Worm (Caenorhabditis elegans) whole organism, L2 larva: ENCODE data around the gene W08E12.2.

Source experiments
- C34F6.9 ChIP-seq: fragments of 150-350 bp; optimal IDR thresholded peaks from 2 replicates; lab custom pipeline; 2014; ENCODE audit warnings: missing biosample characterization, missing genetic modification characterization
- F13H6.1 ChIP-seq: sonication (generic microtip); optimal IDR thresholded peaks from 2 replicates; lab custom pipeline; 2016; ENCODE audit warnings: missing genetic modification characterization, missing compliant biosample characterization
- R02D3.7 ChIP-seq: fragments of 150-350 bp; optimal IDR thresholded peaks from 2 replicates; lab custom pipeline; 2014; ENCODE audit warnings: missing biosample characterization, missing genetic modification characterization
- Y55F3AM.14 ChIP-seq: fragments of 200-800 bp; sonication (Bioruptor generic); optimal IDR thresholded peaks from 2 replicates; lab custom pipeline; 2018; ENCODE audit warnings: mild to moderate bottlenecking, missing genetic modification characterization, missing compliant biosample characterization
- ZK546.5 ChIP-seq: sonication (generic microtip); optimal IDR thresholded peaks from 2 replicates; lab custom pipeline; 2017; ENCODE audit warnings: missing biosample characterization, missing genetic modification characterization
- alr-1 ChIP-seq: fragments of 150-350 bp; optimal IDR thresholded peaks from 2 replicates; lab custom pipeline; 2014; ENCODE audit warnings: missing biosample characterization, missing genetic modification characterization
- aly-2 ChIP-seq: fragments of 150-350 bp; optimal IDR thresholded peaks from 2 replicates; lab custom pipeline; 2014; ENCODE audit warnings: missing biosample characterization, missing genetic modification characterization
- ceh-16 ChIP-seq: fragments of 150-350 bp; optimal IDR thresholded peaks from 2 replicates; lab custom pipeline; 2014; ENCODE audit warnings: missing biosample characterization, missing genetic modification characterization
- crh-2 ChIP-seq: sonication (generic microtip); optimal IDR thresholded peaks from 2 replicates; lab custom pipeline; 2017; ENCODE audit warnings: missing biosample characterization, missing genetic modification characterization
- dmd-4 ChIP-seq: sonication (generic microtip); optimal IDR thresholded peaks from 2 replicates; lab custom pipeline; 2017; ENCODE audit warnings: missing biosample characterization, missing genetic modification characterization
- elt-1 ChIP-seq: fragments of 150-350 bp; optimal IDR thresholded peaks from 2 replicates; lab custom pipeline; 2014; ENCODE audit warnings: missing biosample characterization, missing genetic modification characterization
- fos-1 ChIP-seq: fragments of 150-350 bp; optimal IDR thresholded peaks from 2 replicates; lab custom pipeline; 2014; ENCODE audit warnings: missing biosample characterization, missing genetic modification characterization
- gmeb-1 ChIP-seq: fragments of 150-350 bp; optimal IDR thresholded peaks from 2 replicates; lab custom pipeline; 2014; ENCODE audit warnings: missing biosample characterization, missing genetic modification characterization
- lin-11 ChIP-seq: fragments of 150-350 bp; sonication (generic microtip); optimal IDR thresholded peaks from 2 replicates; lab custom pipeline; 2014; ENCODE audit warnings: missing biosample characterization, missing genetic modification characterization, inconsistent platforms, mixed read lengths
- lin-13 ChIP-seq: fragments of 150-350 bp; optimal IDR thresholded peaks from 2 replicates; lab custom pipeline; 2014; ENCODE audit warnings: missing biosample characterization, missing genetic modification reagents, missing genetic modification characterization
- lin-39 ChIP-seq: fragments of 150-350 bp; optimal IDR thresholded peaks from 2 replicates; lab custom pipeline; 2014; ENCODE audit warnings: missing biosample characterization, missing genetic modification reagents, missing genetic modification characterization
- lsy-2 ChIP-seq, 2 experiments: fragments of 150-350 bp in 1 of 2; sonication (generic microtip) in 1 of 2; optimal IDR thresholded peaks; 2 replicates each; lab custom pipeline; 2014 to 2017; ENCODE audit warnings: missing biosample characterization in 2 of 2, missing genetic modification characterization in 2 of 2
- mab-5 ChIP-seq: fragments of 150-350 bp; optimal IDR thresholded peaks from 2 replicates; lab custom pipeline; 2014; ENCODE audit warnings: missing biosample characterization, missing genetic modification characterization
- mbf-1 ChIP-seq: sonication (generic microtip); optimal IDR thresholded peaks from 2 replicates; lab custom pipeline; 2017; ENCODE audit warnings: missing biosample characterization, missing genetic modification characterization
- nhr-10 ChIP-seq: sonication (generic microtip); optimal IDR thresholded peaks from 2 replicates; lab custom pipeline; 2017; ENCODE audit warnings: missing biosample characterization, missing genetic modification characterization
- nhr-11 ChIP-seq: fragments of 150-350 bp; optimal IDR thresholded peaks from 2 replicates; lab custom pipeline; 2014; ENCODE audit warnings: missing biosample characterization, missing genetic modification characterization
- nhr-129 ChIP-seq: fragments of 150-350 bp; optimal IDR thresholded peaks from 2 replicates; lab custom pipeline; 2014; ENCODE audit warnings: missing biosample characterization, missing genetic modification characterization
- nhr-21 ChIP-seq: fragments of 150-350 bp; optimal IDR thresholded peaks from 2 replicates; lab custom pipeline; 2014; ENCODE audit warnings: missing biosample characterization, missing genetic modification characterization
- nhr-23 ChIP-seq: fragments of 150-350 bp; optimal IDR thresholded peaks from 2 replicates; lab custom pipeline; 2014; ENCODE audit warnings: missing biosample characterization, missing genetic modification reagents, missing genetic modification characterization
- nhr-237 ChIP-seq: fragments of 150-350 bp; optimal IDR thresholded peaks from 2 replicates; lab custom pipeline; 2014; ENCODE audit warnings: missing biosample characterization, missing genetic modification characterization
- nhr-25 ChIP-seq: fragments of 150-350 bp; sonication (generic microtip); optimal IDR thresholded peaks from 3 replicates; lab custom pipeline; 2014; ENCODE audit warnings: missing biosample characterization, missing genetic modification characterization
- peb-1 ChIP-seq: fragments of 150-350 bp; optimal IDR thresholded peaks from 2 replicates; lab custom pipeline; 2014; ENCODE audit warnings: missing biosample characterization, missing genetic modification characterization
- sma-3 ChIP-seq: sonication (generic microtip); optimal IDR thresholded peaks from 2 replicates; lab custom pipeline; 2016; ENCODE audit warnings: missing genetic modification reagents, missing genetic modification characterization, missing compliant biosample characterization
- unc-39 ChIP-seq: fragments of 150-350 bp; optimal IDR thresholded peaks from 2 replicates; lab custom pipeline; 2014; ENCODE audit warnings: missing biosample characterization, missing genetic modification characterization
- unc-55 ChIP-seq: fragments of 150-350 bp; sonication (generic microtip); optimal IDR thresholded peaks from 3 replicates; lab custom pipeline; 2014; ENCODE audit warnings: missing biosample characterization, missing genetic modification reagents, missing genetic modification characterization
- unc-62 ChIP-seq: fragments of 150-350 bp; optimal IDR thresholded peaks from 2 replicates; lab custom pipeline; 2014; ENCODE audit warnings: missing biosample characterization, missing genetic modification reagents, missing genetic modification characterization
- zag-1 ChIP-seq: fragments of 150-350 bp; optimal IDR thresholded peaks from 2 replicates; lab custom pipeline; 2014; ENCODE audit warnings: missing biosample characterization, missing genetic modification characterization
- ztf-1 ChIP-seq: fragments of 200-800 bp; sonication (Bioruptor generic); conservative IDR thresholded peaks from 2 replicates; pipeline ENCODE4 v1.3.6; 2022; ENCODE audit warnings: missing genetic modification characterization, missing compliant biosample characterization

W08E12.2 gene

ce11 chrIV:3305575-3305974 is at the start of gene W08E12.2:
Gene W08E12.2 (plus strand): TSS chrIV:3305875.
- TF ChIP-seq mbf-1 (tag; lab: Kevin White, UChicago) (no peak), nhr-11 (no peak), elt-1 (tag; lab: Kevin White, UChicago) (no peak), dmd-4 (tag; lab: Kevin White, UChicago) (no peak), F13H6.1 (tag; lab: Kevin White, UChicago) (no peak), unc-55 (GFP tag; lab: Kevin White, UChicago) (no peak), alr-1 (tag; lab: Kevin White, UChicago) (no peak), nhr-25 (no peak), unc-62 (GFP tag; lab: Kevin White, UChicago) (no peak)

DNA sequence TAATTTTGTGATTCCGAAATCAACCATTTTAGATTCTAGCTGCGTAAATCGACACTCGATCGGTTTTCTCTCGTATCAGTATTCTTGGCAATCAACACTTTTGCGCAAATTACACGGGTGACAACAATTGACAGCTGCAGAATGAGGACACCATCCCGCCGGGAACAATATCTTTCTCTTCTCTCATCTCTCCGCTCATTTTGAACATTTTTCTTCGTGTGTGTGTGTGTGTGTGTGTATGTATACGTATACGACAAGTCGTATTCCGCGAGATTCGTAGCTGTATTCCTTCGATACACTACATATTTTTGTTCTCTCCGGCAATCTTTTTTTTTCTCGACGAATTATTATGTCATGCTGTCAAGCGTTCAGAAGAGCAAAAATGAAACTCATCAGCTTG is 48.8 kb upstream of the W08E12.2 start:
- TF ChIP-seq nhr-21 (tag; lab: Kevin White, UChicago) (peak; percentile 9), ZK546.5 (tag; lab: Kevin White, UChicago) (no peak)

ce11 chrIV:3258528-3258927 is 47.1 kb upstream of the W08E12.2 start, which contains the start of gene T26C12.1:
Gene T26C12.1 (plus strand): TSS chrIV:3258910.
- TF ChIP-seq fos-1 (tag; lab: Kevin White, UChicago): peak; percentile 66
- TF ChIP-seq lin-39: no peak

ce11 chrIV:3260216-3260615 is 45.5 kb upstream of the W08E12.2 start:
- TF ChIP-seq zag-1 (tag; lab: Kevin White, UChicago) (no peak), C34F6.9 (tag; lab: Kevin White, UChicago) (no peak), unc-55 (GFP tag; lab: Kevin White, UChicago) (no peak), gmeb-1 (no peak), sma-3 (GFP tag; lab: Kevin White, UChicago) (no peak), fos-1 (tag; lab: Kevin White, UChicago) (no peak), nhr-129 (tag; lab: Kevin White, UChicago) (no peak), nhr-21 (tag; lab: Kevin White, UChicago) (no peak), elt-1 (tag; lab: Kevin White, UChicago) (no peak), lin-11 (tag; lab: Kevin White, UChicago) (no peak), unc-62 (GFP tag; lab: Kevin White, UChicago) (no peak), unc-39 (tag; lab: Kevin White, UChicago) (no peak)

DNA sequence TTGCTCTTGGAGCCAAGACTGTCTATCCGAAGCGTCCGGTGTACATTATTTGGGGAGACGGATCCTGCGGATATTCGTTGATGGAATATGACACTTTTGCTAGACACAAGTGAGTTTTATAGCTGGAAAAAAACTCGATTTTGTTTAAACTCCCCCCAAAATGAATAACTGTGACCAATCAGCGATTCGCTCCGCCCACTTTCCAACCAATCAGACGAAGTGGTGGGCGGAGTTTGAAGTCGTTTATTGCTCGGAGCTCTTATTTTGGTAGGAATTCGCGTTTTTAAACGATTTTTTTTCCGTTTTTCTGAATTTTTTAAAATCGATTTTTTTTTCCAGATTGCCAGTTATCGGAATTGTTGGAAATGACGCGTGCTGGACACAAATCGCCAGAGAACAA is 43.9 kb upstream of the W08E12.2 start:
- no peak for TF ChIP-seq lin-13 (GFP tag; lab: Kevin White, UChicago)
- no peak for TF ChIP-seq unc-62 (GFP tag; lab: Kevin White, UChicago)
- no peak for TF ChIP-seq mab-5
- TF ChIP-seq nhr-23 (tag; lab: Kevin White, UChicago): no peak
- TF ChIP-seq unc-55 (GFP tag; lab: Kevin White, UChicago): no peak
- no peak for TF ChIP-seq lin-39
- TF ChIP-seq, all 48 proteins: peak for 0

DNA sequence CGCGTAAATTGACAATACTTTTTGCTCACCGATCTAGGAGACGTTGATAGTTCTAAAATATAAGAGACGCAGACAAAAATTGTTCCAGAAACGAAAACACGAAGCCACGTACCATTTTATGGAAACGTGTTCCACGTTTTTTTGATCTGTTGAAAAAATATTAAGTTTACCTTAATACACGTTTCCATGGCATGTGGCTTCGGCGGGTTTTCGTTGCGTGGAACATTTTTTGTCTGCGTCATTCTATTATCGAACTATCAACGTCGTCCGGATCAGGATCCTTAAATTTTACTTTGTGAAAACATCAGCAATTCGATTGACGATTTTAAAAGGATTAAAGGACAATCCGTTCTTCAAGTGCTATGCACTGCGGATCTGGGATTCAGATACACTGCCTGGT is 40.0 kb upstream of the W08E12.2 start, which contains the start of gene T26C12.2:
Gene T26C12.2 (minus strand): TSS at position 101 of the 400 bp plus-strand sequence.
- no peak for TF ChIP-seq gmeb-1
- TF ChIP-seq nhr-23 (tag; lab: Kevin White, UChicago): no peak
- TF ChIP-seq sma-3 (GFP tag; lab: Kevin White, UChicago): no peak
- TF ChIP-seq nhr-25: no peak
- TF ChIP-seq mab-5: no peak
- no peak for TF ChIP-seq mbf-1 (tag; lab: Kevin White, UChicago)
- no peak for TF ChIP-seq Y55F3AM.14

ce11 chrIV:3266841-3267240 is 38.8 kb upstream of the W08E12.2 start:
- no peak for TF ChIP-seq peb-1 (tag; lab: Kevin White, UChicago)
- no peak for TF ChIP-seq nhr-25
- TF ChIP-seq gmeb-1: no peak
- no peak for TF ChIP-seq nhr-237 (tag; lab: Kevin White, UChicago)
- no peak for TF ChIP-seq fos-1 (tag; lab: Kevin White, UChicago)
- no peak for TF ChIP-seq ztf-1 (GFP tag; lab: Robert Waterston, UW)
- no peak for TF ChIP-seq ceh-16
- no peak for TF ChIP-seq crh-2 (tag; lab: Kevin White, UChicago)
- TF ChIP-seq sma-3 (GFP tag; lab: Kevin White, UChicago): no peak
- TF ChIP-seq lin-11 (tag; lab: Kevin White, UChicago): no peak
- TF ChIP-seq ZK546.5 (tag; lab: Kevin White, UChicago): no peak
- TF ChIP-seq zag-1 (tag; lab: Kevin White, UChicago): no peak
- no peak for TF ChIP-seq nhr-23 (tag; lab: Kevin White, UChicago)
- no peak for TF ChIP-seq nhr-10 (tag; lab: Kevin White, UChicago)
- no peak for TF ChIP-seq aly-2 (tag; lab: Kevin White, UChicago)
- TF ChIP-seq lsy-2 (tag; optimal IDR thresholded peaks at IDR 0.05; lab: Kevin White, UChicago): no peak
- TF ChIP-seq R02D3.7: no peak
